Fruit fly (Drosophila melanogaster) Kc167 (cell line): ENCODE results near the gene CG14882.

Source experiments
- Myc ChIP-seq: fragments of >200 bp; optimal IDR thresholded peaks from 2 replicates; lab custom pipeline; 2017; ENCODE audit warnings: missing external identifiers
- Sin3A ChIP-seq: fragments of >200 bp; optimal IDR thresholded peaks from 2 replicates; lab custom pipeline; 2018; ENCODE audit warnings: missing external identifiers
- h ChIP-seq: fragments of >200 bp; optimal IDR thresholded peaks from 3 replicates; lab custom pipeline; 2018; ENCODE audit warnings: missing external identifiers
- insv ChIP-seq: fragments of >200 bp; optimal IDR thresholded peaks from 3 replicates; lab custom pipeline; 2018; ENCODE audit warnings: missing external identifiers
- psq ChIP-seq: fragments of >200 bp; optimal IDR thresholded peaks from 2 replicates; lab custom pipeline; 2017; ENCODE audit warnings: missing external identifiers
- ttk ChIP-seq: sonication (Bioruptor generic); optimal IDR thresholded peaks from 2 replicates; lab custom pipeline; 2017; ENCODE audit warnings: missing external identifiers

Gene CG14882

dm6 chr3R:16483877-16484417 is 40.9 kb downstream of the CG14882 start, which contains the start of gene Der-2:
Der-2 (minus strand) TSS chr3R:16484223.
- no peak for TF ChIP-seq ttk (lab: Kevin White, UChicago)
- no peak for TF ChIP-seq Myc (lab: Kevin White, UChicago)
- no peak for TF ChIP-seq Sin3A
- TF ChIP-seq psq: no peak
- TF ChIP-seq h (lab: Kevin White, UChicago): no peak

- TF ChIP-seq Sin3A (no peak), insv (lab: Kevin White, UChicago) (no peak), psq (no peak), ttk (lab: Kevin White, UChicago) (no peak)
Observed at dm6 chr3R:16485487-16486233, 42.7 kb downstream of the CG14882 start.
